Worm (Caenorhabditis elegans): ENCODE results near the gene D1025.10.

D1025.10 gene

DNA sequence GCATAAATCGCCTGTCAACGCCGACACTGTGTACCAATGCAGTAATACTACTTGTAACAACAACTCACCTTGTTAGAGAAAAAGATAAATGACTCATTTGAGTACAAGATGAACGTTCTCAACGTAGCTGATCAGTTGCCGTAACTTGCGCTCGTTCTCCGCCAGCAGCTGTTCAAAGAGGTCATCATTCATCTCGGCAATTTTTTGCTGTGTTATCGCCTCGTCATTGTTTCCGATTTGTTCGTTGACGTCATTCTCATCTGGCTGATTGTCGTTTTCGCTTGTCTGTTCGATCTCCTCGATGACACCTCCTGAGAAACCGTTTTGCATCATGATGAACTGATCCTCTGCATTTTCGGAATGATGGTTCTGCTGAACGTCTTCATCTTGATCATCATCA, 13.4 kb upstream of the D1025.10 start (continued):
- TF ChIP-seq ceh-82 (tag; optimal IDR thresholded peaks at IDR 0.05) (no peak), aha-1 (tag; optimal IDR thresholded peaks at IDR 0.05) (no peak)

DNA sequence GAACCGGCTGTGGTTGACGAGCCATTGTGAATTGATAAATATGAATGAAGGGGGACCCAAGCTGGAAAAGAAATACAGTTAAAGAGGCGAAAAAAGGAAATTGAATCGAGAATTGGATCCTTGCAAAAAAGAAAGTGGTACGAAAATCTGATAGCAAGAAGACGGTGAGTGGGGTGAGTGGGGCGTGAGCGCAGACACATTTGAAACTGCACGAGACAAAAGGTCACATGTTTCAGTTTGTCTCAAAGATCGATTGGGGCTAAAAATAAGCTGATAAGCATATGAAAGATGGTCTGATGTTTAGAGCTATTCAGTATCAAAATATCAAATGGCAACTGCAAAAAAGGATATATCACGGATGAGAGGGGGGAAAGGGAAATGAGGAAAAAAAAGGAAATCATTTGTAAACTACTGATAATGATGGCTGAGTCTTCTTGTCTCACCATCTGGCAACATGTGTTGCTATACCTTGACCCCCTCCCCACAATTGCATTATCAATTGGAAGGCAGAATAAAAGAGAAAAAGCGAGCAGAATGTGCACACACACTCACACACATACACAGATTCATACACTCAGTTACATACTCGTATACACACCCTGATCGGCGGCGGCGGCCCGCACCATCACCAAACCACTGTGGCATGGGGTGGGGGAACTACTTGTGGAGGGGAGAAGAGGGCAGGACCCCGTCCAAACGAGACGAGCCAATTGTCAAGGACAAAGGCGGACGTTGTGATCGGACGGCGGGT, 12.7 kb upstream of the D1025.10 start, which contains the start of gene M163.1:
TSS of gene M163.1 (minus strand) at position 25 of the 751 bp plus-strand sequence.
- no peak for TF ChIP-seq lin-39 (tag; optimal IDR thresholded peaks at IDR 0.05)
- TF ChIP-seq nhr-11 (tag; optimal IDR thresholded peaks at IDR 0.05): no peak
- TF ChIP-seq ceh-82 (tag; optimal IDR thresholded peaks at IDR 0.05): no peak
- TF ChIP-seq unc-98 (GFP tag; IDR thresholded peaks at IDR 0.05): no peak
- no peak for TF ChIP-seq vab-15 (tag; optimal IDR thresholded peaks at IDR 0.05)
- TF ChIP-seq fos-1 (tag; optimal IDR thresholded peaks at IDR 0.05): no peak
- TF ChIP-seq unc-30 (tag; optimal IDR thresholded peaks at IDR 0.05): no peak
- TF ChIP-seq sox-4 (tag; optimal IDR thresholded peaks at IDR 0.05): no peak
- no peak for TF ChIP-seq hlh-4 (tag; optimal IDR thresholded peaks at IDR 0.05)
- TF ChIP-seq fkh-4 (tag; optimal IDR thresholded peaks at IDR 0.05; ENCODE audit: borderline replicate concordance): no peak
- TF ChIP-seq fkh-10 (GFP tag; optimal IDR thresholded peaks at IDR 0.05): no peak
- no peak for TF ChIP-seq ceh-63 (GFP tag; optimal IDR thresholded peaks at IDR 0.05)
- TF ChIP-seq unc-86 (tag; optimal IDR thresholded peaks at IDR 0.05): no peak
- TF ChIP-seq egl-13 (tag; optimal IDR thresholded peaks at IDR 0.05): no peak
- no peak for TF ChIP-seq ceh-88 (GFP tag; IDR thresholded peaks at IDR 0.05)
- TF ChIP-seq nhr-90 (tag; optimal IDR thresholded peaks at IDR 0.05; ENCODE audit: poor library complexity): no peak
- no peak for TF ChIP-seq ama-1 (optimal IDR thresholded peaks at IDR 0.05)
- no peak for TF ChIP-seq egl-27 (tag; optimal IDR thresholded peaks at IDR 0.05)
- no peak for TF ChIP-seq tlp-1 (tag; optimal IDR thresholded peaks at IDR 0.05)
- no peak for TF ChIP-seq mdl-1 (tag; optimal IDR thresholded peaks at IDR 0.05)
- no peak for TF ChIP-seq unc-62 (GFP tag; optimal IDR thresholded peaks at IDR 0.05)
- no peak for TF ChIP-seq snpc-4 (tag; optimal IDR thresholded peaks at IDR 0.05)
- TF ChIP-seq pqm-1 (tag; optimal IDR thresholded peaks at IDR 0.05): no peak
- TF ChIP-seq ceh-90 (tag; optimal IDR thresholded peaks at IDR 0.05): no peak
- no peak for TF ChIP-seq F16B12.6 (tag; optimal IDR thresholded peaks at IDR 0.05)
- no peak for TF ChIP-seq swsn-7 (tag; optimal IDR thresholded peaks at IDR 0.05)
- no peak for TF ChIP-seq mep-1 (tag; optimal IDR thresholded peaks at IDR 0.05)
- no peak for TF ChIP-seq aly-2 (tag; optimal IDR thresholded peaks at IDR 0.05)
- TF ChIP-seq zip-4 (GFP tag; optimal IDR thresholded peaks at IDR 0.05): no peak
- TF ChIP-seq C34B4.2 (tag; optimal IDR thresholded peaks at IDR 0.05): no peak
- no peak for TF ChIP-seq mab-9 (GFP tag; IDR thresholded peaks at IDR 0.05)
- TF ChIP-seq tbx-2 (tag; optimal IDR thresholded peaks at IDR 0.05): no peak
- no peak for TF ChIP-seq ces-1 (GFP tag; optimal IDR thresholded peaks at IDR 0.05)
- TF ChIP-seq hlh-17 (GFP tag; optimal IDR thresholded peaks at IDR 0.05; ENCODE audit: borderline replicate concordance): no peak
- no peak for TF ChIP-seq nhr-76 (tag; optimal IDR thresholded peaks at IDR 0.05)
- TF ChIP-seq Y116A8C.19 (tag; optimal IDR thresholded peaks at IDR 0.05; ENCODE audit: borderline replicate concordance): no peak
- TF ChIP-seq blmp-1 (tag; optimal IDR thresholded peaks at IDR 0.05): no peak
- TF ChIP-seq rnt-1 (tag; optimal IDR thresholded peaks at IDR 0.05): peak; percentile 22
- no peak for TF ChIP-seq lin-35 (GFP tag; optimal IDR thresholded peaks at IDR 0.05)
- TF ChIP-seq sptf-1 (tag; optimal IDR thresholded peaks at IDR 0.05): no peak
- TF ChIP-seq dpl-1 (GFP tag; optimal IDR thresholded peaks at IDR 0.05): no peak
- TF ChIP-seq ceh-8 (GFP tag; optimal IDR thresholded peaks at IDR 0.05): no peak
- TF ChIP-seq nhr-19 (GFP tag; conservative IDR thresholded peaks at IDR 0.05): peak; percentile 37
- no peak for TF ChIP-seq hpl-2 (GFP tag; optimal IDR thresholded peaks at IDR 0.05)
- TF ChIP-seq elt-3 (tag; optimal IDR thresholded peaks at IDR 0.05): no peak
- no peak for TF ChIP-seq ets-5 (GFP tag; IDR thresholded peaks at IDR 0.05)
- no peak for TF ChIP-seq lin-15B (tag; optimal IDR thresholded peaks at IDR 0.05)
- no peak for TF ChIP-seq fkh-8 (tag; optimal IDR thresholded peaks at IDR 0.05)
- TF ChIP-seq grh-1 (GFP tag; IDR thresholded peaks at IDR 0.05): 0 out of 2 replicates have a peak, but pooled peaks have one; percentile 13
